Worm (Caenorhabditis elegans): ENCODE data around the gene C10A4.1.

DNA sequence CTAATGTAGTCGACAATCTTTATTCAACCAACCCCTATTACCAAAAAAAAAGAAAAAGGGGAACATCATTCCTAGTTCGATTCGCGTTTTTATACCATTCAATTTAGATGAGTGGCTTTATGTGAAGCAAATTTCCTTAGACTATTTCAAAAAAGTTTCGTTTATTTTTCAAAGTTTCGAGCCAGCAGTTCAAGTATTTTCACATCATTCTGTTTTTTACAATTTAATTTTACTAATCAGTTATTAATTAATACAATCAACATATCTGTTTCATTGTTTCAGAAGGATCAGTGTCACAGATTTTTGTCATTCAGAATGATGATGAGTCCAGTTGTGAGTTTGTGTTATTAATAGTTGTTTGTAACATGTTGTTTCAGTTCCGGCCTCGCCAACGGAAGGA lies 6.2 kb upstream of the C10A4.1 start, which contains the start of gene C10A4.2:
- TF ChIP-seq elt-2 (tag; optimal IDR thresholded peaks at IDR 0.05) (no peak), pha-4 (tag; optimal IDR thresholded peaks at IDR 0.05) (no peak), dmd-4 (tag; optimal IDR thresholded peaks at IDR 0.05; ENCODE audit: borderline replicate concordance) (no peak), ceh-48 (tag; optimal IDR thresholded peaks at IDR 0.05) (no peak), dve-1 (tag; optimal IDR thresholded peaks at IDR 0.05) (no peak), eyg-1 (tag; optimal IDR thresholded peaks at IDR 0.05) (no peak), K02D7.2 (tag; optimal IDR thresholded peaks at IDR 0.05) (no peak), sox-4 (tag; optimal IDR thresholded peaks at IDR 0.05) (no peak), unc-86 (tag; optimal IDR thresholded peaks at IDR 0.05) (no peak), ceh-14 (tag; optimal IDR thresholded peaks at IDR 0.05) (no peak)

Measured in whole organism, late embryonic.